Worm (Caenorhabditis elegans): ENCODE results near the gene W06G6.11.

- TF ChIP-seq nhr-12 (tag; optimal IDR thresholded peaks at IDR 0.05) (no peak), jun-1 (tag; optimal IDR thresholded peaks at IDR 0.05) (no peak), daf-12 (tag; optimal IDR thresholded peaks at IDR 0.05) (no peak), pqm-1 (tag; optimal IDR thresholded peaks at IDR 0.05) (peak; percentile 19), nhr-28 (tag; optimal IDR thresholded peaks at IDR 0.05) (no peak), snpc-4 (tag; optimal IDR thresholded peaks at IDR 0.05) (no peak), nhr-76 (tag; optimal IDR thresholded peaks at IDR 0.05) (no peak), nhr-25 (tag; optimal IDR thresholded peaks at IDR 0.05) (no peak), mdl-1 (tag; optimal IDR thresholded peaks at IDR 0.05) (no peak), ZK546.5 (tag; optimal IDR thresholded peaks at IDR 0.05) (no peak), ceh-82 (tag; optimal IDR thresholded peaks at IDR 0.05) (no peak)
These were observed 21.1 kb downstream of the W06G6.11 start, which contains the start of gene oac-53 for ce11 chrV:16627962-16628361.
